Worm (Caenorhabditis elegans) whole organism, L4 larva: ENCODE results near the gene C25E10.4.
A peak's percentile ranks its signal among the peaks of the same experiment; 100 is the strongest.

Experiments used
- F37D6.2 ChIP-seq: sonication (generic microtip); optimal IDR thresholded peaks from 2 replicates; lab custom pipeline; 2016; ENCODE audit warnings: mild to moderate bottlenecking, missing genetic modification characterization, missing compliant biosample characterization
- F49E8.2 ChIP-seq: sonication (generic microtip); optimal IDR thresholded peaks from 2 replicates; lab custom pipeline; 2016; ENCODE audit warnings: missing compliant biosample characterization, mild to moderate bottlenecking, missing genetic modification characterization, borderline replicate concordance
- Y105C5A.15 ChIP-seq: fragments of 200-800 bp; sonication (Bioruptor generic); IDR thresholded peaks from 2 replicates; pipeline ENCODE4 v1.3.6; 2022; ENCODE audit warnings: missing genetic modification characterization, missing compliant biosample characterization
- Y48G9A.11 ChIP-seq: fragments of 200-800 bp; sonication (Bioruptor generic); IDR thresholded peaks from 2 replicates; pipeline ENCODE4 v1.3.6; 2022; ENCODE audit warnings: missing genetic modification reagents, missing genetic modification characterization, missing compliant biosample characterization
- aha-1 ChIP-seq: fragments of 150-350 bp; peaks from one replicate; lab custom pipeline; 2014; ENCODE audit warnings: missing biosample characterization, missing genetic modification characterization
- ceh-20 ChIP-seq: fragments of 200-800 bp; sonication (Bioruptor generic); IDR thresholded peaks from 2 replicates; pipeline ENCODE4 v1.3.6; 2022; ENCODE audit warnings: missing genetic modification reagents, missing genetic modification characterization, missing compliant biosample characterization
- ceh-28 ChIP-seq: fragments of 150-350 bp; optimal IDR thresholded peaks from 2 replicates; lab custom pipeline; 2014; ENCODE audit warnings: missing biosample characterization, missing genetic modification reagents, missing genetic modification characterization
- ceh-44 ChIP-seq: fragments of 200-800 bp; sonication (Bioruptor generic); IDR thresholded peaks from 2 replicates; pipeline ENCODE4 v1.3.6; 2022; ENCODE audit warnings: missing genetic modification reagents, missing genetic modification characterization, missing compliant biosample characterization
- cey-2 ChIP-seq: sonication (generic microtip); optimal IDR thresholded peaks from 3 replicates; lab custom pipeline; 2017; ENCODE audit warnings: missing genetic modification characterization, mild to moderate bottlenecking, missing compliant biosample characterization, antibody characterized with exemption, borderline replicate concordance; ENCODE audit not compliant: insufficient read depth
- daf-16 ChIP-seq, 3 experiments: sonication (generic microtip); optimal IDR thresholded peaks; 2 replicates each; lab custom pipeline; 2016 to 2017; ENCODE audit warnings: missing genetic modification characterization in 3 of 3, missing genetic modification reagents in 3 of 3, mild to moderate bottlenecking in 2 of 3, missing compliant biosample characterization in 2 of 3, missing biosample characterization in 1 of 3, moderate library complexity in 1 of 3
- daf-19 ChIP-seq: fragments of 200-800 bp; sonication (Bioruptor generic); conservative IDR thresholded peaks from 2 replicates; pipeline ENCODE4 v1.3.6; 2022; ENCODE audit warnings: missing genetic modification characterization, missing compliant biosample characterization
- dmd-6 ChIP-seq: fragments of 200-800 bp; sonication (Bioruptor generic); IDR thresholded peaks from 2 replicates; pipeline ENCODE4 v1.3.6; 2022; ENCODE audit warnings: missing genetic modification reagents, missing genetic modification characterization, missing compliant biosample characterization
- dmd-8 ChIP-seq: fragments of 200-800 bp; sonication (Bioruptor generic); IDR thresholded peaks from 2 replicates; pipeline ENCODE4 v1.3.6; 2022; ENCODE audit warnings: missing genetic modification characterization, missing compliant biosample characterization
- duxl-1 ChIP-seq: sonication (generic microtip); optimal IDR thresholded peaks from 2 replicates; lab custom pipeline; 2016; ENCODE audit warnings: mild to moderate bottlenecking, missing genetic modification characterization, moderate library complexity, missing compliant biosample characterization; ENCODE audit not compliant: poor library complexity
- dve-1 ChIP-seq: sonication (generic microtip); optimal IDR thresholded peaks from 2 replicates; lab custom pipeline; 2017; ENCODE audit warnings: antibody characterized with exemption, mild to moderate bottlenecking, missing genetic modification characterization, missing compliant biosample characterization; ENCODE audit not compliant: insufficient read depth
- fkh-10 ChIP-seq: fragments of 150-350 bp; optimal IDR thresholded peaks from 2 replicates; lab custom pipeline; 2014; ENCODE audit warnings: missing biosample characterization, missing genetic modification reagents, missing genetic modification characterization
- fos-1 ChIP-seq: fragments of 150-350 bp; optimal IDR thresholded peaks from 2 replicates; lab custom pipeline; 2014; ENCODE audit warnings: missing biosample characterization, missing genetic modification characterization
- hlh-11 ChIP-seq: fragments of 200-800 bp; sonication (Bioruptor generic); optimal IDR thresholded peaks from 2 replicates; lab custom pipeline; 2018; ENCODE audit warnings: mild to moderate bottlenecking, missing genetic modification characterization, missing compliant biosample characterization
- hlh-30 ChIP-seq: sonication (generic microtip); optimal IDR thresholded peaks from 2 replicates; lab custom pipeline; 2017; ENCODE audit warnings: antibody characterized with exemption, mild to moderate bottlenecking, missing genetic modification characterization, missing compliant biosample characterization; ENCODE audit not compliant: insufficient read depth
- lin-13 ChIP-seq: fragments of 150-350 bp; optimal IDR thresholded peaks from 2 replicates; lab custom pipeline; 2014; ENCODE audit warnings: missing biosample characterization, missing genetic modification reagents, missing genetic modification characterization
- lin-38 ChIP-seq: fragments of 200-800 bp; sonication (Bioruptor generic); IDR thresholded peaks from 2 replicates; pipeline ENCODE4 v1.3.6; 2022; ENCODE audit warnings: missing genetic modification reagents, missing genetic modification characterization, missing compliant biosample characterization
- mxl-3 ChIP-seq: fragments of 200-800 bp; sonication (Bioruptor generic); optimal IDR thresholded peaks from 2 replicates; lab custom pipeline; 2018; ENCODE audit warnings: mild to moderate bottlenecking, missing genetic modification characterization, missing compliant biosample characterization
- nhr-102 ChIP-seq: sonication (generic microtip); optimal IDR thresholded peaks from 2 replicates; lab custom pipeline; 2016; ENCODE audit warnings: mild to moderate bottlenecking, missing genetic modification characterization, moderate library complexity, missing compliant biosample characterization
- nhr-25 ChIP-seq: sonication (generic microtip); optimal IDR thresholded peaks from 2 replicates; lab custom pipeline; 2017; ENCODE audit warnings: missing genetic modification characterization, mild to moderate bottlenecking, missing compliant biosample characterization, antibody characterized with exemption, moderate library complexity, borderline replicate concordance; ENCODE audit not compliant: insufficient read depth
- nhr-28 ChIP-seq: fragments of 150-350 bp; optimal IDR thresholded peaks from 2 replicates; lab custom pipeline; 2014; ENCODE audit warnings: missing biosample characterization, missing genetic modification characterization
- php-3 ChIP-seq: fragments of 200-800 bp; sonication (Bioruptor generic); IDR thresholded peaks from 2 replicates; pipeline ENCODE4 v1.3.6; 2022; ENCODE audit warnings: missing genetic modification reagents, missing genetic modification characterization, missing compliant biosample characterization
- pqm-1 ChIP-seq: sonication (generic microtip); optimal IDR thresholded peaks from 2 replicates; lab custom pipeline; 2017; ENCODE audit warnings: missing biosample characterization, missing genetic modification characterization
- set-16 ChIP-seq: fragments of 200-800 bp; sonication (Bioruptor generic); IDR thresholded peaks from 2 replicates; pipeline ENCODE4 v1.3.6; 2022; ENCODE audit warnings: missing genetic modification reagents, missing genetic modification characterization, missing compliant biosample characterization
- snpc-1.2 ChIP-seq: fragments of 200-800 bp; sonication (Bioruptor generic); IDR thresholded peaks from 2 replicates; pipeline ENCODE4 v1.3.6; 2022; ENCODE audit warnings: missing genetic modification reagents, missing genetic modification characterization, missing compliant biosample characterization
- spr-3 ChIP-seq: fragments of 200-800 bp; sonication (Bioruptor generic); optimal IDR thresholded peaks from 2 replicates; lab custom pipeline; 2018; ENCODE audit warnings: mild to moderate bottlenecking, missing genetic modification characterization, missing compliant biosample characterization
- unc-130 ChIP-seq: sonication (generic microtip); optimal IDR thresholded peaks from 2 replicates; lab custom pipeline; 2016; ENCODE audit warnings: missing genetic modification reagents, missing genetic modification characterization, missing compliant biosample characterization
- unc-62 ChIP-seq, 3 experiments: fragments of 150-350 bp in 1 of 3; sonication (generic microtip); optimal IDR thresholded peaks in 2 of 3; peaks in 1 of 3; 1 replicate in 1 of 3; 2 replicates in 2 of 3; lab custom pipeline; 2014 to 2017; ENCODE audit warnings: missing biosample characterization in 3 of 3, missing genetic modification characterization in 3 of 3, missing genetic modification reagents in 3 of 3, missing genotype in 1 of 3
- vab-7 ChIP-seq: fragments of 200-800 bp; sonication (Bioruptor generic); IDR thresholded peaks from 2 replicates; pipeline ENCODE4 v1.3.6; 2022; ENCODE audit warnings: missing genetic modification reagents, missing genetic modification characterization, missing compliant biosample characterization
- zfp-2 ChIP-seq: sonication (generic microtip); optimal IDR thresholded peaks from 2 replicates; lab custom pipeline; 2016; ENCODE audit warnings: mild to moderate bottlenecking, missing genetic modification characterization, missing compliant biosample characterization
- zip-2 ChIP-seq: fragments of 150-350 bp; optimal IDR thresholded peaks from 2 replicates; lab custom pipeline; 2014; ENCODE audit warnings: missing biosample characterization, missing genetic modification characterization

Gene C25E10.4

DNA sequence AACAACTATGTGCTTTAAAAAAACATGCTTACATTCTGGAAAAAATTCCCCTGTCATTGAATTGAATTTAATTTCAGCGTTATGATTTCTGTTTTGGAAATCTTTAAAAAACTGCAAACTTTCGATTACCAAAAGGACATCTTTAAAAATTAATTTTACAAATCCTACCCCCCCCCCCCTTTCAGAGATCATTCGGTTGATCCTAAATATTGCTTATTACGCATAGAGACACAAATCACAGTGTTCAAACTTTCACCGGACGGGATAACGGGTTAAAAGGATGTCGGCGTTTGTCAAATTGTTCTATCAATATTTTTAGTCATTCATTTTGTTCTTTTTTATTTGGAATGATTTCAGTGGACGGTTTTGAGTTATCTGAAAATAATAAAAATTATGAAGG is at the start of gene C25E10.4:
Gene C25E10.4 (plus strand): TSS at position 301 of the 400 bp plus-strand sequence.
- TF ChIP-seq aha-1 (tag; lab: Kevin White, UChicago): peak; percentile 37
- TF ChIP-seq cey-2 (tag; lab: Kevin White, UChicago): no peak
- TF ChIP-seq F37D6.2 (tag; lab: Kevin White, UChicago): no peak
- no peak for TF ChIP-seq daf-16 (GFP tag; optimal IDR thresholded peaks at IDR 0.05; lab: Kevin White, UChicago)
- no peak for TF ChIP-seq daf-16 (tag; optimal IDR thresholded peaks at IDR 0.05; lab: Kevin White, UChicago)

DNA sequence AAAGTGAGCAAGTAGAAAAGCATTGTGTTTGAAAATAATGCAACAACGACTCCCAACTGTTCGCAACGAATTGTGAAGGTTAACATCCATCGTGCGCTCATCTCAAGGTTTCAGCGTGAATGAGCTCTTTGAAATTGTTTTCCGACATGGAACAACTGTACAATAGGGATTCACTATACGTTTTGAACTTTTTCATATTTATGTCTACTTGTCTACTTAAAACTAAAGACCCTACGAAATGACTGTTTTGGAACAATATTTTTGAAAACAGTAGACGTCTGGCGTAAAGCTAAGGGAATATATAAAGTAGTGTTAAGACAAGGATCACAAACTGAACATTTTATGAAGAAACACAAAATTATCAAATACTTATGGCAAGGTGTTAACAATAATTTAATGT is 49.8 kb upstream of the C25E10.4 start, which contains the start of gene str-86:
Gene str-86 (minus strand): TSS at position 101 of the 400 bp plus-strand sequence.
- TF ChIP-seq Y48G9A.11: no peak
- TF ChIP-seq zip-2 (tag; lab: Kevin White, UChicago): no peak
- TF ChIP-seq mxl-3 (GFP tag; lab: Kevin White, UChicago): no peak
- no peak for TF ChIP-seq vab-7
- no peak for TF ChIP-seq nhr-28 (tag; lab: Kevin White, UChicago)
- TF ChIP-seq hlh-11 (tag; lab: Kevin White, UChicago): no peak
- TF ChIP-seq fos-1 (tag; lab: Kevin White, UChicago): no peak

DNA sequence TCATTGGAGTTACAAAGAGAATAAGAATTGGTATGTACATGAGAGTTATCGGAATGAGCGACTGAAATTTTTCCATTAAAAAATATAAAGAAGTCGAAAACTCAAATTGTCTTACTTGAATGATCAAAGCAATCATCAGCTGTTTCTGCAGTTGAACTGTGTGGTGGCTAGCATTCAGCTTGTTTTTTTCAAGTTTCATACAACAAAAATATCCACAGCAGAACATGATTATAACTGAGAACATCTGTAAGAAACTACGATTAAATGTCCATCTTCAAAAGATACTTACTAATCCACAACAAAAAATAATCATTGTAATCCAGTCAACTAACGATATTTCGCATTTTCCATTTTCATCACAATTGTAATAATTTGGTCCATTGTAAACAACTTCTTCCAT is 48.6 kb upstream of the C25E10.4 start:
- TF ChIP-seq dmd-8 (GFP tag; lab: Robert Waterston, UW): no peak
- peak in 1 of 2 experiments; percentile 3 for TF ChIP-seq unc-62 (GFP tag; optimal IDR thresholded peaks at IDR 0.05 in 1 of 2; lab: Kevin White, UChicago)
- no peak for TF ChIP-seq unc-62 (tag; optimal IDR thresholded peaks at IDR 0.05; lab: Kevin White, UChicago)

DNA sequence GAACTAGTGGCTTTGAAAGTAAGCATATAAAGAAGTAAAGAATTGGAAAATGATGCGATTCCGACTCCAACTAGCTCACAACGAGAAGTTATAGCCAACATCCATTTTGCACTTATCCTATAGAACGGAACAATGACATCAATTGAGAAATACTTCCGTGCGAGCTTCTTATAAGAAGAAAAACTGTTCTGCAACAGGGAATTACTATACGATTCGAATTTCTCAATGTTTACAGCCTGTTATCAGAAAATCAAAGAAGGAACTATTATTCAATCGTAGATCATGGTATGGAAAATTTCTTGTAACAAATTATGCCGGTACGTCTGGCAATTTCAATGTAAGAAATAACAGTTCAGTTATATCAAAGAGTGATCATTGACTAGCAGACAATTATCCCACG is 47.6 kb upstream of the C25E10.4 start, which contains the start of gene str-85:
Gene str-85 (minus strand): TSS at position 101 of the 400 bp plus-strand sequence.
- TF ChIP-seq set-16: no peak
- TF ChIP-seq ceh-44 (GFP tag; lab: Robert Waterston, UW): no peak
- no peak for TF ChIP-seq ceh-28
- TF ChIP-seq zfp-2 (tag; lab: Kevin White, UChicago): no peak
- no peak for TF ChIP-seq nhr-102 (tag; lab: Kevin White, UChicago)
- no peak for TF ChIP-seq snpc-1.2
- no peak for TF ChIP-seq F49E8.2 (tag; lab: Kevin White, UChicago)
- TF ChIP-seq lin-38: no peak
- no peak for TF ChIP-seq dve-1 (tag; lab: Kevin White, UChicago)
- no peak for TF ChIP-seq fkh-10 (GFP tag; lab: Kevin White, UChicago)
- no peak for TF ChIP-seq dmd-6 (GFP tag; lab: Robert Waterston, UW)
- TF ChIP-seq php-3 (GFP tag; lab: Robert Waterston, UW): no peak
- no peak for TF ChIP-seq duxl-1 (tag; lab: Kevin White, UChicago)
- TF ChIP-seq spr-3 (GFP tag; lab: Kevin White, UChicago): no peak
- no peak for TF ChIP-seq lin-13 (GFP tag; lab: Kevin White, UChicago)
- no peak for TF ChIP-seq Y105C5A.15 (GFP tag; lab: Robert Waterston, UW)
- TF ChIP-seq aha-1 (tag; lab: Kevin White, UChicago): no peak
- no peak for TF ChIP-seq ceh-20 (GFP tag; lab: Robert Waterston, UW)
- TF ChIP-seq hlh-30 (tag; lab: Kevin White, UChicago): no peak
- no peak for TF ChIP-seq nhr-25 (tag; lab: Kevin White, UChicago)

DNA sequence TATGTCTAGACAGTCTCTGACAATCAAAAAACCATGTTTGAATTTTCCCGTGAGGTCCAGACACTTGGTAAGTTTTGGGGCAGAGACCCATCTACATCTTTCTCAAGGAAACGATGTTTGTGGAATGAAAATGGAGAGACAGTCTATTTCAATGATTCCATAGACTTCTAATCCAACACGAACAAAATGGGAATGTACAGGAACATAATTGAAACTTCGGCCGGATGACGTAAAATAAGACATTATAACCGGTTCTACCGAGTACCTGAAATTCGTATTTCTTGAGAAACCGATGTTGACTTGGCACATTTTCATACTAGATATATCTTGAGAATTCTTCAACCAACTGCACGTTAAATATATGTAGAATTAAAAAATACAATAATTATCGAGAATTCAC is 45.3 kb upstream of the C25E10.4 start, which contains the start of gene str-87:
Gene str-87 (minus strand): TSS at position 101 of the 400 bp plus-strand sequence.
- no peak for TF ChIP-seq unc-130 (GFP tag; lab: Kevin White, UChicago)
- TF ChIP-seq pqm-1 (tag; lab: Kevin White, UChicago): no peak
- no peak for TF ChIP-seq daf-19 (GFP tag; lab: Robert Waterston, UW)
